Fruit fly (Drosophila melanogaster) whole organism, embryonic: Measurements from ENCODE around the gene Parg.

ENCODE experiments used
- Aef1 ChIP-seq: fragments of 200-800 bp; sonication (Bioruptor generic); IDR thresholded peaks from 3 replicates; pipeline ENCODE4 v1.3.6; 2022; ENCODE audit warnings: missing biosample characterization, missing genetic modification characterization
- Bgb ChIP-seq: fragments of 200-800 bp; sonication (Bioruptor generic); IDR thresholded peaks from 2 replicates; pipeline ENCODE4 v1.3.6; 2022; ENCODE audit warnings: missing biosample characterization, missing genetic modification characterization; ENCODE audit not compliant: partially characterized antibody
- CG10321 ChIP-seq: fragments of 200-800 bp; sonication (Bioruptor generic); IDR thresholded peaks from 2 replicates; pipeline ENCODE4 v1.3.6; 2022; ENCODE audit warnings: missing biosample characterization, missing genetic modification characterization
- CG12391 ChIP-seq: fragments of 200-800 bp; sonication (Bioruptor generic); optimal IDR thresholded peaks from 3 replicates; lab custom pipeline; 2018; ENCODE audit warnings: missing biosample characterization, mild to moderate bottlenecking, missing genetic modification characterization, moderate library complexity
- CG12659 ChIP-seq: fragments of 200-800 bp; sonication (Bioruptor generic); optimal IDR thresholded peaks from 3 replicates; lab custom pipeline; 2017; ENCODE audit warnings: mild to moderate bottlenecking, missing biosample characterization, missing genetic modification reagents, missing genetic modification characterization
- CG13287 ChIP-seq: fragments of 200-800 bp; sonication (Bioruptor generic); IDR thresholded peaks from 2 replicates; pipeline ENCODE4 v1.3.6; 2022; ENCODE audit warnings: missing biosample characterization, missing genetic modification characterization; ENCODE audit not compliant: partially characterized antibody
- CG14050 ChIP-seq: fragments of 200-800 bp; sonication (Bioruptor generic); IDR thresholded peaks from 3 replicates; pipeline ENCODE4 v1.3.6; 2022; ENCODE audit warnings: missing biosample characterization, missing genetic modification characterization
- CG15514 ChIP-seq: fragments of 200-800 bp; sonication (Bioruptor generic); optimal IDR thresholded peaks from 3 replicates; lab custom pipeline; 2017; ENCODE audit warnings: missing biosample characterization, missing genetic modification characterization, mild to moderate bottlenecking, moderate library complexity, missing genetic modification reagents
- CG1647 ChIP-seq: fragments of 200-800 bp; sonication (Bioruptor generic); optimal IDR thresholded peaks from 3 replicates; lab custom pipeline; 2016; ENCODE audit warnings: missing biosample characterization, missing genetic modification characterization
- CG17612 ChIP-seq: fragments of 200-800 bp; sonication (Bioruptor generic); IDR thresholded peaks from 2 replicates; pipeline ENCODE4 v1.3.6; 2022; ENCODE audit warnings: missing biosample characterization, missing genetic modification characterization
- CG2116 ChIP-seq: fragments of 200-800 bp; sonication (Bioruptor generic); optimal IDR thresholded peaks from 3 replicates; lab custom pipeline; 2018; ENCODE audit warnings: missing biosample characterization, mild to moderate bottlenecking, missing genetic modification characterization
- CG2678 ChIP-seq: fragments of 200-800 bp; sonication (Bioruptor generic); optimal IDR thresholded peaks from 3 replicates; lab custom pipeline; 2019; ENCODE audit warnings: missing biosample characterization, mild to moderate bottlenecking, missing genetic modification characterization, moderate library complexity
- CG3995 ChIP-seq: fragments of 200-800 bp; sonication (Bioruptor generic); optimal IDR thresholded peaks from 3 replicates; lab custom pipeline; 2016; ENCODE audit warnings: missing biosample characterization, missing genetic modification characterization
- CG4617 ChIP-seq: fragments of 200-800 bp; sonication (Bioruptor generic); optimal IDR thresholded peaks from 3 replicates; lab custom pipeline; 2016; ENCODE audit warnings: missing biosample characterization, missing genetic modification characterization, borderline replicate concordance
- CG9797 ChIP-seq: fragments of 200-800 bp; sonication (Bioruptor generic); optimal IDR thresholded peaks from 3 replicates; lab custom pipeline; 2018; ENCODE audit warnings: missing biosample characterization, mild to moderate bottlenecking, missing genetic modification characterization
- Doc2 ChIP-seq: fragments of 200-800 bp; sonication (Bioruptor generic); IDR thresholded peaks from 2 replicates; pipeline ENCODE4 v1.3.6; 2022; ENCODE audit warnings: missing biosample characterization, missing genetic modification characterization
- Doc3 ChIP-seq: fragments of 200-800 bp; sonication (Bioruptor generic); IDR thresholded peaks from 3 replicates; pipeline ENCODE4 v1.3.6; 2022; ENCODE audit warnings: missing biosample characterization, missing genetic modification characterization; ENCODE audit not compliant: partially characterized antibody
- Dp ChIP-seq: fragments of 200-800 bp; sonication (Bioruptor generic); optimal IDR thresholded peaks from 2 replicates; lab custom pipeline; 2018; ENCODE audit warnings: missing biosample characterization, mild to moderate bottlenecking, missing genetic modification characterization, moderate library complexity
- E2f2 ChIP-seq: fragments of 200-800 bp; sonication (Bioruptor generic); IDR thresholded peaks from 2 replicates; pipeline ENCODE4 v1.3.6; 2022; ENCODE audit warnings: missing biosample characterization, missing genetic modification characterization
- Ets97D ChIP-seq: fragments of 200-800 bp; sonication (Bioruptor generic); optimal IDR thresholded peaks from 3 replicates; lab custom pipeline; 2016; ENCODE audit warnings: missing biosample characterization, missing genetic modification characterization
- HLH4C ChIP-seq: fragments of 200-800 bp; sonication (Bioruptor generic); IDR thresholded peaks from 3 replicates; pipeline ENCODE4 v1.3.6; 2022; ENCODE audit warnings: missing biosample characterization, missing genetic modification characterization; ENCODE audit not compliant: partially characterized antibody
- Hmr ChIP-seq: fragments of 200-800 bp; sonication (Bioruptor generic); optimal IDR thresholded peaks from 3 replicates; lab custom pipeline; 2017; ENCODE audit warnings: mild to moderate bottlenecking, missing biosample characterization, missing genetic modification reagents, missing genetic modification characterization
- Hr51 ChIP-seq, 2 experiments: fragments of 200-800 bp; sonication (Bioruptor generic); optimal IDR thresholded peaks; 2 replicates in 1 of 2; 3 replicates in 1 of 2; lab custom pipeline; 2016 to 2018; ENCODE audit warnings: missing biosample characterization in 2 of 2, missing genetic modification characterization in 2 of 2, mild to moderate bottlenecking in 1 of 2, moderate library complexity in 1 of 2
- Lhr ChIP-seq: fragments of 200-800 bp; sonication (Bioruptor generic); optimal IDR thresholded peaks from 3 replicates; lab custom pipeline; 2017; ENCODE audit warnings: mild to moderate bottlenecking, missing biosample characterization, missing genetic modification reagents, missing genetic modification characterization
- MBD-R2 ChIP-seq: fragments of 200-800 bp; sonication (Bioruptor generic); IDR thresholded peaks from 2 replicates; pipeline ENCODE4 v1.3.6; 2022; ENCODE audit warnings: missing biosample characterization, missing genetic modification characterization
- Myb ChIP-seq: fragments of 200-800 bp; sonication (Bioruptor generic); optimal IDR thresholded peaks from 2 replicates; lab custom pipeline; 2016; ENCODE audit warnings: missing biosample characterization, missing genetic modification characterization
- Rx ChIP-seq: fragments of 200-800 bp; sonication (Bioruptor generic); IDR thresholded peaks from 2 replicates; pipeline ENCODE4 v1.3.6; 2022; ENCODE audit warnings: missing biosample characterization, missing genetic modification characterization
- Scr ChIP-seq: fragments of 200-800 bp; sonication (Bioruptor generic); IDR thresholded peaks from 2 replicates; pipeline ENCODE4 v1.3.6; 2022; ENCODE audit warnings: missing biosample characterization, missing genetic modification characterization; ENCODE audit not compliant: partially characterized antibody
- Sry-δ ChIP-seq: fragments of 200-800 bp; sonication (Bioruptor generic); optimal IDR thresholded peaks from 2 replicates; lab custom pipeline; 2016; ENCODE audit warnings: missing biosample characterization, missing genetic modification characterization
- Vsx1 ChIP-seq: fragments of 200-800 bp; sonication (Bioruptor generic); optimal IDR thresholded peaks from 2 replicates; lab custom pipeline; 2017; ENCODE audit warnings: missing biosample characterization, mild to moderate bottlenecking, missing genetic modification characterization, missing genetic modification reagents
- bbx ChIP-seq: fragments of 200-800 bp; sonication (Bioruptor generic); IDR thresholded peaks from 2 replicates; pipeline ENCODE4 v1.3.6; 2022; ENCODE audit warnings: missing biosample characterization, missing genetic modification characterization; ENCODE audit not compliant: partially characterized antibody
- dimm ChIP-seq: fragments of 200-800 bp; sonication (Bioruptor generic); IDR thresholded peaks from 2 replicates; pipeline ENCODE4 v1.3.6; 2022; ENCODE audit warnings: missing biosample characterization, missing genetic modification characterization
- gem ChIP-seq: fragments of 200-800 bp; sonication (Bioruptor generic); optimal IDR thresholded peaks from 2 replicates; lab custom pipeline; 2019; ENCODE audit warnings: missing biosample characterization, mild to moderate bottlenecking, missing genetic modification characterization, moderate library complexity
- gfzf ChIP-seq: fragments of 200-800 bp; sonication (Bioruptor generic); optimal IDR thresholded peaks from 2 replicates; lab custom pipeline; 2016; ENCODE audit warnings: missing biosample characterization, mild to moderate bottlenecking, missing genetic modification characterization, moderate library complexity
- lab ChIP-seq: fragments of 200-800 bp; sonication (Bioruptor generic); optimal IDR thresholded peaks from 3 replicates; lab custom pipeline; 2017; ENCODE audit warnings: missing biosample characterization, missing genetic modification characterization, mild to moderate bottlenecking, moderate library complexity, missing genetic modification reagents
- lilli ChIP-seq: fragments of 200-800 bp; sonication (Bioruptor generic); optimal IDR thresholded peaks from 3 replicates; lab custom pipeline; 2016; ENCODE audit warnings: missing biosample characterization, missing genetic modification characterization
- onecut ChIP-seq: fragments of 200-800 bp; sonication (Bioruptor generic); IDR thresholded peaks from 2 replicates; pipeline ENCODE4 v1.3.6; 2022; ENCODE audit warnings: missing biosample characterization, missing genetic modification characterization
- sna ChIP-seq: fragments of 200-800 bp; sonication (Bioruptor generic); IDR thresholded peaks from 2 replicates; pipeline ENCODE4 v1.3.6; 2022; ENCODE audit warnings: missing biosample characterization, missing genetic modification characterization; ENCODE audit not compliant: partially characterized antibody
- sqz ChIP-seq: fragments of 200-800 bp; sonication (Bioruptor generic); optimal IDR thresholded peaks from 3 replicates; lab custom pipeline; 2018; ENCODE audit warnings: missing biosample characterization, mild to moderate bottlenecking, missing genetic modification characterization
- stwl ChIP-seq: fragments of 200-800 bp; sonication (Bioruptor generic); optimal IDR thresholded peaks from 3 replicates; lab custom pipeline; 2018; ENCODE audit warnings: missing biosample characterization, mild to moderate bottlenecking, missing genetic modification characterization, moderate library complexity
- tgo ChIP-seq: fragments of 200-800 bp; sonication (Bioruptor generic); IDR thresholded peaks from 3 replicates; pipeline ENCODE4 v1.3.6; 2022; ENCODE audit warnings: missing biosample characterization, missing genetic modification characterization
- trem ChIP-seq: fragments of 200-800 bp; optimal IDR thresholded peaks from 3 replicates; lab custom pipeline; 2019; ENCODE audit warnings: missing biosample characterization, mild to moderate bottlenecking, missing genetic modification characterization, moderate library complexity
- unc-4 ChIP-seq: fragments of 200-800 bp; sonication (Bioruptor generic); IDR thresholded peaks from 2 replicates; pipeline ENCODE4 v1.3.6; 2022; ENCODE audit warnings: missing biosample characterization, missing genetic modification characterization; ENCODE audit not compliant: partially characterized antibody

Gene Parg

dm6 chrX:3671469-3672094, at the start of gene Parg, which contains the start of gene Mnt (continued):
- peak; percentile 71 for TF ChIP-seq CG13287 (GFP tag; lab: Robert Waterston, UW)
- peak; percentile 55 for TF ChIP-seq bbx (GFP tag; lab: Robert Waterston, UW)
- peak; percentile 88 for TF ChIP-seq E2f2 (GFP tag; lab: Robert Waterston, UW)
- TF ChIP-seq CG12391 (tag; lab: Kevin White, UChicago): peak; percentile 21
- peak; percentile 20 for TF ChIP-seq CG15514 (GFP tag; lab: Kevin White, UChicago)
- peak; percentile 12 for TF ChIP-seq CG2678 (tag; lab: Kevin White, UChicago)
- TF ChIP-seq CG12659 (GFP tag; lab: Kevin White, UChicago): peak; percentile 59
- TF ChIP-seq Doc2 (GFP tag; lab: Robert Waterston, UW): no peak
- peak; percentile 67 for TF ChIP-seq Myb (GFP tag; lab: Kevin White, UChicago)
- no peak for TF ChIP-seq dimm (GFP tag; lab: Robert Waterston, UW)
- no peak for TF ChIP-seq CG1647 (GFP tag; lab: Kevin White, UChicago)
- TF ChIP-seq Bgb: peak; percentile 55
- TF ChIP-seq gem (tag; lab: Kevin White, UChicago): peak; percentile 28
- peak; percentile 41 for TF ChIP-seq trem (tag; lab: Kevin White, UChicago)
- peak; percentile 42; the same call in 2 of the 3 replicates for TF ChIP-seq Doc3 (GFP tag; lab: Robert Waterston, UW)
- peak; percentile 64 for TF ChIP-seq unc-4 (GFP tag; lab: Robert Waterston, UW)
- peak; percentile 27 for TF ChIP-seq CG2116 (GFP tag; lab: Kevin White, UChicago)
- TF ChIP-seq CG17612 (GFP tag; lab: Robert Waterston, UW): no peak
- no peak for TF ChIP-seq CG10321 (GFP tag; lab: Robert Waterston, UW)
- peak; percentile 3 for TF ChIP-seq lilli (GFP tag; lab: Kevin White, UChicago)
- TF ChIP-seq Dp (GFP tag; lab: Kevin White, UChicago): peak; percentile 79
- peak; percentile 92 for TF ChIP-seq CG9797 (GFP tag; lab: Kevin White, UChicago)
- TF ChIP-seq sna (GFP tag; lab: Robert Waterston, UW): peak; percentile 66
- peak; percentile 43; the same call in 1 of the 2 replicates for TF ChIP-seq MBD-R2 (GFP tag; lab: Robert Waterston, UW)
- no peak for TF ChIP-seq tgo (GFP tag; lab: Robert Waterston, UW)
- no peak for TF ChIP-seq Rx (GFP tag; lab: Robert Waterston, UW)
- peak; percentile 45; the same call in 1 of the 3 replicates for TF ChIP-seq HLH4C (GFP tag; lab: Robert Waterston, UW)
- TF ChIP-seq stwl (tag; lab: Kevin White, UChicago): peak; percentile 78
- peak; percentile 40 for TF ChIP-seq CG3995
- TF ChIP-seq gfzf: peak; percentile 80
- TF ChIP-seq onecut: peak; percentile 32; the same call in 1 of the 2 replicates
- peak; percentile 62 for TF ChIP-seq Lhr (GFP tag; lab: Kevin White, UChicago)
- TF ChIP-seq Hr51 (GFP tag; optimal IDR thresholded peaks at IDR 0.05; lab: Kevin White, UChicago): peak in 1 of 2 experiments; percentile 36
- peak; percentile 51 for TF ChIP-seq Ets97D (GFP tag; lab: Kevin White, UChicago)
- TF ChIP-seq CG14050: no peak
- peak; percentile 78 for TF ChIP-seq Sry-δ (GFP tag; lab: Kevin White, UChicago)
- TF ChIP-seq Aef1 (GFP tag; lab: Robert Waterston, UW): peak; percentile 48; the same call in 1 of the 3 replicates
- peak; percentile 76 for TF ChIP-seq Scr (GFP tag; lab: Robert Waterston, UW)
- TF ChIP-seq Vsx1 (GFP tag; lab: Kevin White, UChicago): peak; percentile 28
- TF ChIP-seq lab (GFP tag; lab: Kevin White, UChicago): peak; percentile 26
- peak; percentile 7 for TF ChIP-seq Hmr (GFP tag; lab: Kevin White, UChicago)
- TF ChIP-seq sqz (GFP tag; lab: Kevin White, UChicago): peak; percentile 27
- TF ChIP-seq CG4617 (GFP tag; lab: Kevin White, UChicago): no peak
